Worm (Caenorhabditis elegans) whole organism, young adult: Measurements from ENCODE around the gene Y54F10BM.3.

Source experiments
- B0336.3 ChIP-seq: fragments of 200-800 bp; sonication (Bioruptor generic); IDR thresholded peaks from 2 replicates; pipeline ENCODE4 v1.3.6; 2022; ENCODE audit warnings: missing genetic modification characterization, missing compliant biosample characterization
- T26A5.8 ChIP-seq: sonication (generic microtip); optimal IDR thresholded peaks from 2 replicates; lab custom pipeline; 2016; ENCODE audit warnings: missing genetic modification characterization, missing compliant biosample characterization
- Y79H2A.3 ChIP-seq: fragments of 200-800 bp; sonication (Bioruptor generic); conservative IDR thresholded peaks from 2 replicates; pipeline ENCODE4 v1.3.6; 2022; ENCODE audit warnings: missing genetic modification reagents, missing genetic modification characterization, missing compliant biosample characterization
- ama-1 ChIP-seq, 3 experiments: fragments of 150-350 bp in 1 of 3; sonication (generic microtip) in 2 of 3; optimal IDR thresholded peaks; 2 replicates each; lab custom pipeline; 2014 to 2018; ENCODE audit warnings: missing biosample characterization in 2 of 3, missing genetic modification characterization in 2 of 3, missing genetic modification reagents in 2 of 3
- egl-44 ChIP-seq: fragments of 200-800 bp; sonication (Bioruptor generic); IDR thresholded peaks from 2 replicates; pipeline ENCODE4 v1.3.6; 2022; ENCODE audit warnings: missing genetic modification reagents, missing genetic modification characterization, missing compliant biosample characterization
- lin-35 ChIP-seq, 3 experiments: fragments of 150-350 bp in 2 of 3; sonication (generic microtip) in 1 of 3; optimal IDR thresholded peaks; 2 replicates each; lab custom pipeline; 2014 to 2018; ENCODE audit warnings: missing biosample characterization in 3 of 3, missing genetic modification characterization in 3 of 3, missing genetic modification reagents in 3 of 3
- sdz-38 ChIP-seq: sonication (generic microtip); optimal IDR thresholded peaks from 2 replicates; lab custom pipeline; 2016; ENCODE audit warnings: missing genotype, missing genetic modification characterization, missing compliant biosample characterization
- snpc-4 ChIP-seq, 5 experiments: fragments of 150-350 bp in 1 of 5; sonication (generic microtip) in 4 of 5; optimal IDR thresholded peaks; 2 replicates each; lab custom pipeline; 2014 to 2018; ENCODE audit warnings: missing genetic modification characterization in 5 of 5, missing biosample characterization in 3 of 5, antibody characterized with exemption in 2 of 5, mild to moderate bottlenecking in 2 of 5, missing compliant biosample characterization in 2 of 5, missing genotype in 2 of 5, moderate library complexity in 2 of 5, missing genetic modification reagents in 1 of 5

DNA sequence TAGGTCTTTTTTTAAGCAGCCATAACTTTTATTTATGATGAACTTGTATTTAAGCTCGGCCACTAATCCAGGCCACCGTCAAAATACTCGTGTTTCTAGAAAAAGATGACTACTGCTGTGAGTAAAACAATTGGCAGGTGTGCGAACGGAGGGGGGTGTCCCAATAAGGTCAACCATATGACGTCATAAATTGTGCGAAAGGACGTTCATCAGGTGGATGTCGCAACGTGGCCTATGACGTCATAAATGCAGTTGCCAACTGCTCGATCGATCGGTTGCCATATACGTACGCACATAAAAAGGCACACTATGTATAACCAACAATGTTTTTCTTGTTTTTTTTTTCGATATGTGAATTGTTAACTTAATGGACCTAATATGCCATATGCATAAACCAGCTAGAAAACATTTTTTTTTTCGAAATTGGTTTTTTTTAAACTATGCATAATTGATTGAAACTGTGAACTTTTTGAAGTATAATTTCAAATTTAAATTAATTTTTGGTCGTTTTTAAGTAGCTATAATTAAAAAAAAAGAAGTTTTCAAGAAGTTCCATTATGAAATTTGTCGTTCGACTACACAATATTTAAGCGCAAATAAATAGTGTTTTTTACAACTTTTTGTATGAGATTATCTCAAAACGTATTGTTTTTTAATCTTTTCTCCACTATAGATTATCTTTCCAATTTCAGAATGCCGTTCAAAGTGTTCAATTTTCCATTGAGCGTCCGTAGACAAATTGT is 47.5 kb upstream of the Y54F10BM.3 start, which contains the start of gene C39B5.2:
- no peak for TF ChIP-seq ama-1 (optimal IDR thresholded peaks at IDR 0.05; lab: Kevin White, UChicago)
- TF ChIP-seq ama-1 (GFP tag; optimal IDR thresholded peaks at IDR 0.05; lab: Kevin White, UChicago): no peak
- TF ChIP-seq Y79H2A.3: no peak
- TF ChIP-seq sdz-38 (tag; lab: Kevin White, UChicago): no peak
- no peak for TF ChIP-seq lin-35 (GFP tag; optimal IDR thresholded peaks at IDR 0.05; lab: Kevin White, UChicago)
- TF ChIP-seq egl-44 (GFP tag; lab: Robert Waterston, UW): no peak
- TF ChIP-seq snpc-4 (GFP tag; optimal IDR thresholded peaks at IDR 0.05; lab: Kevin White, UChicago): no peak
- no peak for TF ChIP-seq snpc-4 (tag; optimal IDR thresholded peaks at IDR 0.05; lab: Kevin White, UChicago)
- no peak for TF ChIP-seq T26A5.8 (tag; lab: Kevin White, UChicago)
- TF ChIP-seq B0336.3 (GFP tag; lab: Robert Waterston, UW): no peak
